Worm (Caenorhabditis elegans) whole organism, young adult: ENCODE data around the gene tkr-1.

Experiments
- F33H1.4 ChIP-seq: fragments of 200-800 bp; sonication (Bioruptor generic); IDR thresholded peaks from 2 replicates; pipeline ENCODE4 v1.3.6; 2022; ENCODE audit warnings: missing genetic modification reagents, missing genetic modification characterization, missing compliant biosample characterization
- ceh-79 ChIP-seq: sonication (generic microtip); optimal IDR thresholded peaks from 2 replicates; lab custom pipeline; 2017; ENCODE audit warnings: mild to moderate bottlenecking, missing genetic modification characterization, missing compliant biosample characterization
- sptf-2 ChIP-seq: fragments of 200-800 bp; sonication (Bioruptor generic); optimal IDR thresholded peaks from 2 replicates; lab custom pipeline; 2018; ENCODE audit warnings: mild to moderate bottlenecking, missing genetic modification characterization, missing compliant biosample characterization
- tbx-9 ChIP-seq: sonication (generic microtip); optimal IDR thresholded peaks from 2 replicates; lab custom pipeline; 2016; ENCODE audit warnings: borderline replicate concordance, missing genetic modification characterization, inconsistent platforms, missing compliant biosample characterization
- ztf-22 ChIP-seq: fragments of 200-800 bp; sonication (Bioruptor generic); optimal IDR thresholded peaks from 2 replicates; lab custom pipeline; 2018; ENCODE audit warnings: mild to moderate bottlenecking, missing genetic modification characterization, moderate library complexity, missing compliant biosample characterization
- ztf-26 ChIP-seq: sonication (generic microtip); optimal IDR thresholded peaks from 2 replicates; lab custom pipeline; 2017; ENCODE audit warnings: missing genetic modification characterization, missing compliant biosample characterization

- TF ChIP-seq ztf-22 (no peak), sptf-2 (GFP tag; lab: Kevin White, UChicago) (no peak), ceh-79 (no peak), ztf-26 (tag; lab: Kevin White, UChicago) (no peak), F33H1.4 (GFP tag; lab: Robert Waterston, UW) (no peak), tbx-9 (tag; lab: Kevin White, UChicago) (no peak)
Measured at ce11 chrIII:9355412-9355969, 28.1 kb upstream of the tkr-1 start, which contains the start of gene chtb-1.
